Worm (Caenorhabditis elegans) whole organism, dauer: ENCODE measurements around the gene T05A7.12.
"Not testable (repeated sequence)": the region's sequence is repeated elsewhere in the genome, so short reads cannot be mapped to it uniquely, and the experiment has no call there.

Experiments used
- unc-62 ChIP-seq: sonication (generic microtip); optimal IDR thresholded peaks from 2 replicates; lab custom pipeline; 2017; ENCODE audit warnings: missing biosample characterization, missing genetic modification reagents, missing genetic modification characterization

Gene T05A7.12

ce11 chrII:4663186-4663585 is at the start of gene T05A7.12:
TSS of gene T05A7.12 (minus strand) at chrII:4663286.
- TF ChIP-seq unc-62 (GFP tag; lab: Kevin White, UChicago), result no peak

ce11 chrII:4710813-4711212 is 47.7 kb upstream of the T05A7.12 start:
- TF ChIP-seq unc-62 (GFP tag; lab: Kevin White, UChicago), result no peak

- TF ChIP-seq unc-62 (GFP tag; lab: Kevin White, UChicago), result no peak
These were observed 47.0 kb upstream of the T05A7.12 start, which contains the start of gene tag-151 for ce11 chrII:4710120-4710519. TSS of gene tag-151 (plus strand) at chrII:4710277.

DNA sequence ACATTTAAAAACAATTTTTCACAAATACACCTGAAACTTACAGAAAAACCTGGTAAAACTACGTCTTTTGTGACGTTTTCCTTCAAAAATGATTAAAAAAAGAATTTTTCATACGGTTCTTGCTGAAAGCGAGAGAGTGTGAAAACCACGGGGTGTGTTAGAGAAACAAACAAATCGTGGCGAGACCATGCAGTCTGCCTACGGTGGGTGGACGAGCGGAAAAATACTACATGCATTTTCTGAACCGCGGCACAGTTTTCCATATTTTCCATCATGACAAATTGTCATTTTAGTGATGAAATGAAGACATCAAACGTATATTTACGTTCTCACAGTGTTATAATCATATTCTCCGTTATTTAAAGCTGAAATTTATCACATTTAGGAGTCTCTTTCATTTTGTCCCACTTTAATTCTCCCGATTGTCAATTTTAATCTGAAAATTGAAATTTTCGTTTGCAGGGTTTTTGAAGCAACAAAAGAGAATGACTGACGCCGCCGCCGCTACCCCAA is 43.3 kb upstream of the T05A7.12 start, which contains the start of the genes F10G7.9 and tsn-1:
Gene F10G7.9, minus strand, starts transcription at position 127 of the 513 bp plus-strand sequence.
Gene tsn-1, plus strand, starts transcription at position 463 of the 513 bp plus-strand sequence.
- TF ChIP-seq unc-62 (GFP tag; lab: Kevin White, UChicago), result no peak

DNA sequence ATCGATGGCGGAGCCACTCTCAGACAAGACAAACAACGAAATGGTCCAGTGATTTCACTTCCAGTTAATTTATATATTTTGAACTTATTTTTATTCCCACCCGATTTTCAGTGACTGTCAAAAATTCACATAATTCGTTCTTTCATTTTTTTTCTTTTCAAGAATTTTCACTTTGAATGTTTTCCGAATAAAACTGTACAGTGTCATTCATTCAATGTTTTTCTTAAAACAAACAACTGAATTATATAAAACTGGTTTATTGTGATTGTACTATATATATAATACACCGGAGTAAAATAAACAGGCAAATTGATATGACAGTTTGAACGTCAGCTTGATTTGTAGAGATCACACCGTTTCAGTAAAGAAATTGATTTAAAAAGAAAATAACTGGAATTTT is 39.9 kb upstream of the T05A7.12 start:
- no peak for TF ChIP-seq unc-62 (GFP tag; lab: Kevin White, UChicago)

DNA sequence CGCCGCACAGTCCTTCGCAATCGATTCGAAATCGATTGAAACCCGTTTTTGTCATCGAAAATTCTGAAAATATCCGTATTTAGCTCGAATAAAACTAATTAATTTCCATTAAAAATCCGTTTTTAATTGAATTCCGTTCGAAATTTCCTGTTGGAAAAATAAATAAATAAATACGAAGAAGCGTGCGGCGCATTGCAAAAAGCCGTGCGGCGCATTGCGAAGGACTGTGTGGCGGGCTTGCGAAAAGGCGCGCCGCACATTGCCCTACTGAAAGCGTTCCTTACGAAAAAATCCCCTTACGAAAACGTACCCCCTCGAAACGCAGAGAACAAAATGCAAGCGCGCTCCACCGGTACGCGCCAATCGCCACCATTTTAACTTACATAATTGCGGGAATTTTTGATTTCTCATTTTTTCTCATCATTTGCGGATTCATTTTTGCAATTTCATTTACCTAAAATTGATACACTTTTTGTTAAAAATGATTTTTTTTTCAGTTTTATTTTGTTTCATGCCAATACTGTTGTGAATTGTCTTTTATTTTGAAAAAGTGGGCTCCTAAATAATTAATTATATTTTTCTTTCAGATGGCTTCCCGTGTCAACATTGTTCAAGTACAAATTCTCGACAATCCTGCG is 38.5 kb upstream of the T05A7.12 start, which contains the start of gene unc-85:
Gene unc-85, plus strand, starts transcription at position 588 of the 638 bp plus-strand sequence.
- not testable (repeated sequence) for TF ChIP-seq unc-62 (GFP tag; lab: Kevin White, UChicago)

DNA sequence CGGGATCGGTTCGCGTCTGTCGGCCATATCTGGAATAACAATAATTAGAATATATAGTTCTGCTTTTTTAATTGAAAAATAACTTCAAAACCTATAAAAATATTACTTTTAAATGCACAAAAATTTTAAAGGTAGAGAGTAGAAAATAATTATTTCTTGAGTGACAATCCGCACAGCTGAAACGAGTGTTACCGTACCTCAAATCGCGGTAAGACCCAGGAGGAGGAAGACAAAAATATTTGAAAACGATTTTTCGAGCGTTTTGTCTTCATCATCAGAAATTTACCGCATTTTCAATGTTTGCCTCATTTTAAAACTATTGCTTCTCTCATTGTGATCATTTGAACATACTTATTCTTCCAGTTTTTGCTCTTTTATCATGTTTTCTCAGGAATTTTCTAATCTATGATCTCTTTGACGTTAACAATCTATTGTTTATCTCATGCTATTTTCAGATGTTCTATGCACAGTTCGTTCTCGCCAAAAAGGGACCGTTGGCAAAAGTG is 35.2 kb upstream of the T05A7.12 start, which contains the start of the genes rpn-5 and scc-1:
Gene rpn-5, minus strand, starts transcription at position 162 of the 506 bp plus-strand sequence.
Gene scc-1, plus strand, starts transcription at position 456 of the 506 bp plus-strand sequence.
- TF ChIP-seq unc-62 (GFP tag; lab: Kevin White, UChicago), result no peak

ce11 chrII:4696055-4696454 is 33.0 kb upstream of the T05A7.12 start:
- no peak for TF ChIP-seq unc-62 (GFP tag; lab: Kevin White, UChicago)

DNA sequence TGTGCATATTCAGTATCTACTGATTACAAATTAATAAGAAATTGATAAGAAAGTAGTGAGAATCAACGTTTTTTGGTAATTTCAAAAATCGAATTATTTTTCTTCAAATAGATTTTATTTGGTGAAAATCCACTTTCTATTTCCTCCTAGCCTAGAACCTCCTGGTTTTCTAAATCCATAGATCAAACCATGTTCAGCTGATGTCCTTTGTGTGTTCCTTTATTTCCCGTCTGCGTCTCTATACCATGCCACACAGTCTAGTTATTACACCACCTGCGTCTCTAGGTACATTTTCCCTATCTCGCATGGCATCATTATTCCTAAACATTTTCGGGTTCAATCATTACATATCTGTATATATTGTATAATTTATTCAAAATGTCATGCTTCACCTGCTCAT is 30.0 kb upstream of the T05A7.12 start, which contains the start of gene F10G7.5:
Gene F10G7.5, plus strand, starts transcription at position 286 of the 400 bp plus-strand sequence.
- TF ChIP-seq unc-62 (GFP tag; lab: Kevin White, UChicago), result no peak

DNA sequence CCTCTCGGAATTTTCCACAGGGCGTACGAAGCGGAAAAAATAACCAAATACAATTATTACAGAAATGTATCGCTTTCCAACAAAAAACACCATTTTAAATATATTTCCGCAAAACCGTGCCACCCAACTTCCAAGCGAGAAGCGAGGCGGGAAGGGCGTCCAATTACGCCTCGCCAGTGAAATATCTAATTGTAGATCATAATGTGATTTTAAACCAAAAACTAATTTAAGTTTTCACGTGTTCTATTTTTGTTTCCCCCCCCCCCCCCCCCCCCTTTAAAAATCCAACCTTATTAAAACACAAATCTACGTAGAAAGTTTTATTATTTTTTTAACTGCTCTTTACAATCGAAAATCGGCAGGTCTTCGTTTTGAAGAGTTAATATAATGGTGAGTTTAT is 26.4 kb upstream of the T05A7.12 start, which contains the start of gene F10G7.12:
Gene F10G7.12, plus strand, starts transcription at position 301 of the 400 bp plus-strand sequence.
- TF ChIP-seq unc-62 (GFP tag; lab: Kevin White, UChicago), result no peak

- no peak for TF ChIP-seq unc-62 (GFP tag; lab: Kevin White, UChicago)
These were observed 23.9 kb upstream of the T05A7.12 start, which contains the start of gene sre-39 for ce11 chrII:4686941-4687340. TSS of gene sre-39 (plus strand) at chrII:4687241.

DNA sequence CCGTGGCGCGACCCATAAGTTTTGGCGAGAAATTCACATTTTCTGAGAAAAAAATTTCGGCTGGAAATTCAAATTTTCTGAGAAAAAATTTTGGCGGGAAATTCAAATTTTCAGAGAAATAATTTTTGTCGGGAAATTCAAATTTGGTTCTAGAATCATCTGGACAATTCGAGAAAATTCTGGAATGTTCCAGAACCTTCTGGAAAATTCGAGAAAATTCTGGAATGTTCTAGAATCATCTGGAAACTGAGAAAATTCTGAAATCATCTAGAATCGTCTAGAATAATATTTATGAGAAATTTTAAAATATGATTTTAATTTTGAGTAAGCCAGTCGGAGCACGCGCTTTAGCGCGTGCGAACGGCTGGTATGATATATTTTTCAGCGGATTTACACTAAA is 21.8 kb upstream of the T05A7.12 start:
- no peak for TF ChIP-seq unc-62 (GFP tag; lab: Kevin White, UChicago)

DNA sequence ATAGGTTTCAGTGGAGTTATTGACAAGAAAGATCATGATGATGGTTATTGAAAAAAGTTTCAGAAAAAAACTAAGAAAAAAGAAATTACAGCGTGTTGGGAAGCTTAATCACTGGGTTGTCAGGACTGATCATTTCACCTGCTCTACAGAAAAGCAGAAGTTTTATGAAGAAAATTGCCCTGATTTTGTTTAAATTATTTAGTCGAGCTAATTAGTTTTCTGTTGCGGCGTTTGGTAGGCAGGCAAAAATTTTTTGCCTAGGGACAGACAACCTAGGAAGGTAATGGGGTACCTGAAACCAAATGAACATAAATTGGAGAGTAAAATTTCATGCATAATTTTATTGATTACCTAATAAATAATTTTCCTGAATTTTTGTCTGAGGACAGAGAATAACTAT is 20.6 kb upstream of the T05A7.12 start, which contains the start of gene sre-40:
Gene sre-40, minus strand, starts transcription at position 101 of the 400 bp plus-strand sequence.
- TF ChIP-seq unc-62 (GFP tag; lab: Kevin White, UChicago), result no peak

DNA sequence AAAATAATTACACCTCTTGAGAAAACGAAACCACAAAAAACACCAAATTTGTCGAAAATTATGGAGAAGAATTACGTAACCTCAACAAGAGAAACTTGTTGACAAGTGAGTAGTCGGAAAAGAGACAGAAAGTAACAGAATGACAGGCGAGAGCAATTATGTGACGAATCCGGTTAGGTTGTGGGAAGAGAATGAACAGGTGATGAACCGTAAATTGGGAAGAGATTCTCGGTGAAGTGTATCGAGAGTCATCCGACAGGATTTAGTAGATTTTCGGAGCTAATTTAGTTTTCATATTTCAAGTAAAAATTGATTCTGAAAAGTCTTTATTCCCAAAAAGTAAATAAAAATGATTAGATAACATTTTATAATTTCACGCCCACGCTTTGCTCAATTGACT is 18.3 kb upstream of the T05A7.12 start, which contains the start of gene T05A7.7:
Gene T05A7.7, minus strand, starts transcription at position 101 of the 400 bp plus-strand sequence.
- no peak for TF ChIP-seq unc-62 (GFP tag; lab: Kevin White, UChicago)

DNA sequence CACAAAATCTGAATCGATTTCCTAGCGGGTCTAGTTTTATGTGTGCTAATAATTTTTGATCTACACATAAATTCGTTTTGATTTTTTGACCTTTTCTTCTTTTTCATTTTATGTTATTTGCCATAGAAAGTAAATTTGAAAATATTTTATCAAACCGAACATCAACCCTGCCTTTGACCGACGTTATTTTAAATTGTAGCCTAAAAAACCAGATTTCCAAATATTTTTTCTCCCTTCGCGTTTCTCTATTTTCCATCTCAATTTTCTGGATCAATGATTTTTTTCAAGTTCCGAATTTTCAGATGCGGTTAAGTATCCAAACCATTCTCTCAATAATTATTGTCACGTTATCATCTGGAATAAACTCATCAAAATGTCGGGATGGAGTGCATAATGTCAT is 14.8 kb upstream of the T05A7.12 start, which contains the start of gene T05A7.1:
Gene T05A7.1, plus strand, starts transcription at position 301 of the 400 bp plus-strand sequence.
- no peak for TF ChIP-seq unc-62 (GFP tag; lab: Kevin White, UChicago)

ce11 chrII:4676241-4676640 is 13.2 kb upstream of the T05A7.12 start:
- no peak for TF ChIP-seq unc-62 (GFP tag; lab: Kevin White, UChicago)
